Fruit fly (Drosophila melanogaster) whole organism, embryonic: ENCODE data around the gene Hsp22.

Experiments
- Blimp-1 ChIP-seq: fragments of 200-800 bp; sonication (Bioruptor generic); optimal IDR thresholded peaks from 3 replicates; lab custom pipeline; 2018; ENCODE audit warnings: missing biosample characterization, missing genetic modification characterization, mild to moderate bottlenecking, moderate library complexity, missing genetic modification reagents
- CG10431 ChIP-seq: fragments of 200-800 bp; sonication (Bioruptor generic); optimal IDR thresholded peaks from 3 replicates; lab custom pipeline; 2018; ENCODE audit warnings: missing biosample characterization, mild to moderate bottlenecking, missing genetic modification characterization
- CG10462 ChIP-seq: fragments of 200-800 bp; sonication (Bioruptor generic); optimal IDR thresholded peaks from 2 replicates; lab custom pipeline; 2016; ENCODE audit warnings: missing biosample characterization, missing genetic modification characterization
- CG11560 ChIP-seq: fragments of 200-800 bp; sonication (Bioruptor generic); IDR thresholded peaks from 3 replicates; pipeline ENCODE4 v1.3.6; 2022; ENCODE audit warnings: missing biosample characterization, missing genetic modification characterization
- CG12071 ChIP-seq: fragments of 200-800 bp; sonication (Bioruptor generic); optimal IDR thresholded peaks from 3 replicates; lab custom pipeline; 2018; ENCODE audit warnings: missing biosample characterization, mild to moderate bottlenecking, missing genetic modification characterization
- CG12155 ChIP-seq: fragments of 200-800 bp; sonication (Bioruptor generic); optimal IDR thresholded peaks from 3 replicates; lab custom pipeline; 2016; ENCODE audit warnings: missing biosample characterization, missing genetic modification characterization
- CG12769 ChIP-seq: fragments of 200-800 bp; sonication (Bioruptor generic); optimal IDR thresholded peaks from 2 replicates; lab custom pipeline; 2019; ENCODE audit warnings: missing biosample characterization, mild to moderate bottlenecking, missing genetic modification characterization, moderate library complexity
- CG13123 ChIP-seq: fragments of 200-800 bp; sonication (Bioruptor generic); optimal IDR thresholded peaks from 2 replicates; lab custom pipeline; 2016; ENCODE audit warnings: missing biosample characterization, missing genetic modification characterization
- CG13287 ChIP-seq: fragments of 200-800 bp; sonication (Bioruptor generic); IDR thresholded peaks from 2 replicates; pipeline ENCODE4 v1.3.6; 2022; ENCODE audit warnings: missing biosample characterization, missing genetic modification characterization; ENCODE audit not compliant: partially characterized antibody
- CG13894 ChIP-seq: fragments of 200-800 bp; sonication (Bioruptor generic); optimal IDR thresholded peaks from 3 replicates; lab custom pipeline; 2018; ENCODE audit warnings: missing biosample characterization, mild to moderate bottlenecking, missing genetic modification characterization, moderate library complexity
- CG15601 ChIP-seq: fragments of 200-800 bp; sonication (Bioruptor generic); optimal IDR thresholded peaks from 3 replicates; lab custom pipeline; 2019; ENCODE audit warnings: missing biosample characterization, mild to moderate bottlenecking, missing genetic modification characterization, moderate library complexity
- CG15696 ChIP-seq: fragments of 200-800 bp; sonication (Bioruptor generic); optimal IDR thresholded peaks from 2 replicates; lab custom pipeline; 2019; ENCODE audit warnings: missing biosample characterization, mild to moderate bottlenecking, missing genetic modification characterization, moderate library complexity
- CG1603 ChIP-seq: fragments of 200-800 bp; sonication (Bioruptor generic); optimal IDR thresholded peaks from 2 replicates; lab custom pipeline; 2019; ENCODE audit warnings: missing biosample characterization, mild to moderate bottlenecking, missing genetic modification characterization, moderate library complexity
- CG16813 ChIP-seq: fragments of 200-800 bp; sonication (Bioruptor generic); IDR thresholded peaks from 3 replicates; pipeline ENCODE4 v1.3.6; 2022; ENCODE audit warnings: missing biosample characterization, missing genetic modification characterization; ENCODE audit not compliant: partially characterized antibody
- CG42726 ChIP-seq: fragments of 200-800 bp; sonication (Bioruptor generic); IDR thresholded peaks from 2 replicates; pipeline ENCODE4 v1.3.6; 2022; ENCODE audit warnings: missing biosample characterization, missing genetic modification characterization; ENCODE audit not compliant: partially characterized antibody
- CG4404 ChIP-seq: fragments of 200-800 bp; sonication (Bioruptor generic); IDR thresholded peaks from 2 replicates; pipeline ENCODE4 v1.3.6; 2022; ENCODE audit warnings: missing biosample characterization, missing genetic modification characterization
- CG4424 ChIP-seq: fragments of 200-800 bp; sonication (Bioruptor generic); optimal IDR thresholded peaks from 3 replicates; lab custom pipeline; 2016; ENCODE audit warnings: missing biosample characterization, missing genetic modification characterization
- CG6254 ChIP-seq: fragments of 200-800 bp; sonication (Bioruptor generic); optimal IDR thresholded peaks from 3 replicates; lab custom pipeline; 2017; ENCODE audit warnings: mild to moderate bottlenecking, missing biosample characterization, missing genetic modification reagents, missing genetic modification characterization
- CG7556 ChIP-seq: fragments of 200-800 bp; sonication (Bioruptor generic); optimal IDR thresholded peaks from 2 replicates; lab custom pipeline; 2017; ENCODE audit warnings: missing biosample characterization, mild to moderate bottlenecking, missing genetic modification characterization
- CG8388 ChIP-seq: fragments of 200-800 bp; sonication (Bioruptor generic); optimal IDR thresholded peaks from 2 replicates; lab custom pipeline; 2019; ENCODE audit warnings: missing biosample characterization, mild to moderate bottlenecking, missing genetic modification characterization, moderate library complexity
- CG9437 ChIP-seq: fragments of 200-800 bp; sonication (Bioruptor generic); optimal IDR thresholded peaks from 2 replicates; lab custom pipeline; 2018; ENCODE audit warnings: missing biosample characterization, mild to moderate bottlenecking, missing genetic modification characterization
- CG9727 ChIP-seq: fragments of 200-800 bp; sonication (Bioruptor generic); optimal IDR thresholded peaks from 3 replicates; lab custom pipeline; 2017; ENCODE audit warnings: missing biosample characterization, mild to moderate bottlenecking, missing genetic modification characterization
- CG9876 ChIP-seq: fragments of 200-800 bp; sonication (Bioruptor generic); optimal IDR thresholded peaks from 2 replicates; lab custom pipeline; 2016; ENCODE audit warnings: missing biosample characterization, missing genetic modification characterization
- Dp ChIP-seq: fragments of 200-800 bp; sonication (Bioruptor generic); optimal IDR thresholded peaks from 2 replicates; lab custom pipeline; 2018; ENCODE audit warnings: missing biosample characterization, mild to moderate bottlenecking, missing genetic modification characterization, moderate library complexity
- Drgx ChIP-seq: fragments of 200-800 bp; sonication (Bioruptor generic); IDR thresholded peaks from 2 replicates; pipeline ENCODE4 v1.3.6; 2022; ENCODE audit warnings: missing biosample characterization, missing genetic modification characterization
- E2f2 ChIP-seq: fragments of 200-800 bp; sonication (Bioruptor generic); IDR thresholded peaks from 2 replicates; pipeline ENCODE4 v1.3.6; 2022; ENCODE audit warnings: missing biosample characterization, missing genetic modification characterization
- HmgD ChIP-seq: fragments of 200-800 bp; sonication (Bioruptor generic); optimal IDR thresholded peaks from 3 replicates; lab custom pipeline; 2016; ENCODE audit warnings: missing biosample characterization, missing genetic modification characterization
- Hmx ChIP-seq: fragments of 200-800 bp; sonication (Bioruptor generic); optimal IDR thresholded peaks from 2 replicates; lab custom pipeline; 2016; ENCODE audit warnings: missing biosample characterization, missing genetic modification characterization
- Med ChIP-seq: fragments of 200-800 bp; sonication (Bioruptor generic); peaks from one replicate; lab custom pipeline; 2016; ENCODE audit warnings: missing biosample characterization, missing genetic modification characterization, mild to moderate bottlenecking, inconsistent platforms, moderate library complexity
- NFAT ChIP-seq: fragments of 200-800 bp; sonication (Bioruptor generic); IDR thresholded peaks from 2 replicates; pipeline ENCODE4 v1.3.6; 2022; ENCODE audit warnings: missing biosample characterization, missing genetic modification characterization
- Spps ChIP-seq: fragments of 200-800 bp; sonication (Bioruptor generic); optimal IDR thresholded peaks from 2 replicates; lab custom pipeline; 2018; ENCODE audit warnings: missing biosample characterization, mild to moderate bottlenecking, missing genetic modification characterization
- cg ChIP-seq: fragments of 200-800 bp; sonication (Bioruptor generic); optimal IDR thresholded peaks from 3 replicates; lab custom pipeline; 2019; ENCODE audit warnings: missing biosample characterization, mild to moderate bottlenecking, missing genetic modification characterization, moderate library complexity
- danr ChIP-seq: fragments of 200-800 bp; sonication (Bioruptor generic); IDR thresholded peaks from 2 replicates; pipeline ENCODE4 v1.3.6; 2022; ENCODE audit warnings: missing biosample characterization, missing genetic modification characterization
- disco-r ChIP-seq: fragments of 200-800 bp; sonication (Bioruptor generic); optimal IDR thresholded peaks from 2 replicates; lab custom pipeline; 2016; ENCODE audit warnings: missing biosample characterization, missing genetic modification characterization
- insv ChIP-seq, 2 experiments: fragments of 200-800 bp; sonication (Bioruptor generic); optimal IDR thresholded peaks; 3 replicates each; lab custom pipeline; 2016 to 2018; ENCODE audit warnings: missing biosample characterization in 2 of 2, missing genetic modification characterization in 2 of 2
- kah ChIP-seq: fragments of 200-800 bp; sonication (Bioruptor generic); optimal IDR thresholded peaks from 2 replicates; lab custom pipeline; 2018; ENCODE audit warnings: missing biosample characterization, mild to moderate bottlenecking, missing genetic modification characterization
- klu ChIP-seq: fragments of 200-800 bp; sonication (Bioruptor generic); IDR thresholded peaks from 2 replicates; pipeline ENCODE4 v1.3.6; 2022; ENCODE audit warnings: missing biosample characterization, missing genetic modification characterization
- lola ChIP-seq, 3 experiments: fragments of >200 bp in 2 of 3; fragments of 200-800 bp in 1 of 3; sonication (Bioruptor generic) in 1 of 3; optimal IDR thresholded peaks; 2 replicates each; lab custom pipeline; 2017 to 2019; ENCODE audit warnings: missing biosample characterization in 3 of 3, missing genetic modification characterization in 3 of 3, mild to moderate bottlenecking in 1 of 3, moderate library complexity in 1 of 3
- lov ChIP-seq, 2 experiments: fragments of 200-800 bp in 1 of 2; fragments of >200 bp in 1 of 2; sonication (Bioruptor generic) in 1 of 2; IDR thresholded peaks in 1 of 2; optimal IDR thresholded peaks in 1 of 2; 2 replicates in 1 of 2; 3 replicates in 1 of 2; pipeline versions ENCODE4 v1.3.6 to Lab custom; 2017 to 2022; ENCODE audit warnings: missing biosample characterization in 1 of 2, missing genetic modification characterization in 1 of 2
- prd ChIP-seq, 3 experiments: fragments of >200 bp in 2 of 3; fragments of 200-800 bp in 1 of 3; sonication (Bioruptor generic) in 1 of 3; optimal IDR thresholded peaks in 2 of 3; IDR thresholded peaks in 1 of 3; 2 replicates in 2 of 3; 3 replicates in 1 of 3; pipeline versions ENCODE4 v1.3.6 to Lab custom; 2017 to 2022; ENCODE audit warnings: missing biosample characterization in 1 of 3, missing genetic modification characterization in 1 of 3
- pros ChIP-seq: fragments of 200-800 bp; sonication (Bioruptor generic); optimal IDR thresholded peaks from 3 replicates; lab custom pipeline; 2019; ENCODE audit warnings: missing biosample characterization, mild to moderate bottlenecking, missing genetic modification characterization, moderate library complexity
- run ChIP-seq: fragments of 200-800 bp; sonication (Bioruptor generic); optimal IDR thresholded peaks from 3 replicates; lab custom pipeline; 2018; ENCODE audit warnings: missing biosample characterization, mild to moderate bottlenecking, missing genetic modification characterization
- sens-2 ChIP-seq: fragments of 200-800 bp; sonication (Bioruptor generic); IDR thresholded peaks from 2 replicates; pipeline ENCODE4 v1.3.6; 2022; ENCODE audit warnings: missing biosample characterization, missing genetic modification characterization
- sima ChIP-seq: fragments of 200-800 bp; sonication (Bioruptor generic); optimal IDR thresholded peaks from 2 replicates; lab custom pipeline; 2016; ENCODE audit warnings: missing biosample characterization, missing genetic modification characterization
- sob ChIP-seq: fragments of 200-800 bp; sonication (Bioruptor generic); IDR thresholded peaks from 2 replicates; pipeline ENCODE4 v1.3.6; 2022; ENCODE audit warnings: missing biosample characterization, missing genetic modification characterization
- sqz ChIP-seq: fragments of 200-800 bp; sonication (Bioruptor generic); optimal IDR thresholded peaks from 3 replicates; lab custom pipeline; 2018; ENCODE audit warnings: missing biosample characterization, mild to moderate bottlenecking, missing genetic modification characterization
- stwl ChIP-seq: fragments of 200-800 bp; sonication (Bioruptor generic); optimal IDR thresholded peaks from 3 replicates; lab custom pipeline; 2018; ENCODE audit warnings: missing biosample characterization, mild to moderate bottlenecking, missing genetic modification characterization, moderate library complexity
- tna ChIP-seq: fragments of 200-800 bp; sonication (Bioruptor generic); IDR thresholded peaks from 2 replicates; pipeline ENCODE4 v1.3.6; 2022; ENCODE audit warnings: missing biosample characterization, missing genetic modification characterization; ENCODE audit not compliant: partially characterized antibody
- z ChIP-seq: fragments of 200-800 bp; sonication (Bioruptor generic); IDR thresholded peaks from 3 replicates; pipeline ENCODE4 v1.3.6; 2022; ENCODE audit warnings: missing biosample characterization, missing genetic modification characterization

Gene Hsp22

dm6 chr3L:9360217-9360692 is 12.5 kb upstream of the Hsp22 start, which contains the start of gene Pdxk (continued):
- TF ChIP-seq CG4424 (no peak), CG6254 (GFP tag; lab: Kevin White, UChicago) (peak; percentile 15), sens-2 (GFP tag; lab: Robert Waterston, UW) (no peak), CG15601 (tag; lab: Kevin White, UChicago) (no peak), CG10431 (GFP tag; lab: Kevin White, UChicago) (no peak), CG8388 (GFP tag; lab: Kevin White, UChicago) (no peak), lola (GFP tag; optimal IDR thresholded peaks at IDR 0.05; lab: Kevin White, UChicago) (no peak), Spps (tag; lab: Kevin White, UChicago) (no peak), disco-r (no peak), E2f2 (GFP tag; lab: Robert Waterston, UW) (peak; percentile 37; the same call in 1 of the 2 replicates), prd (optimal IDR thresholded peaks at IDR 0.05; lab: Kevin White, UChicago) (no peak), prd (GFP tag; IDR thresholded peaks at IDR 0.05; lab: Robert Waterston, UW) (no peak), CG1603 (peak; percentile 49), Dp (GFP tag; lab: Kevin White, UChicago) (peak; percentile 41), CG42726 (GFP tag; lab: Robert Waterston, UW) (no peak), Drgx (GFP tag; lab: Robert Waterston, UW) (no peak), Med (GFP tag; lab: Kevin White, UChicago) (peak; percentile 81), stwl (tag; lab: Kevin White, UChicago) (peak; percentile 43), sima (GFP tag; lab: Kevin White, UChicago) (no peak), lov (optimal IDR thresholded peaks at IDR 0.05; lab: Kevin White, UChicago) (no peak), lov (GFP tag; IDR thresholded peaks at IDR 0.05; lab: Robert Waterston, UW) (no peak), CG15696 (no peak), CG11560 (tag; lab: Robert Waterston, UW) (no peak), CG4404 (GFP tag; lab: Robert Waterston, UW) (no peak), danr (GFP tag; lab: Robert Waterston, UW) (no peak), pros (peak; percentile 42), sob (GFP tag; lab: Robert Waterston, UW) (peak; percentile 38; the same call in 1 of the 2 replicates), run (no peak), CG12071 (GFP tag; lab: Kevin White, UChicago) (peak; percentile 22), CG13123 (no peak), CG10462 (GFP tag; lab: Kevin White, UChicago) (no peak), CG9437 (GFP tag; lab: Kevin White, UChicago) (peak; percentile 47), CG12769 (peak; percentile 10), CG9727 (GFP tag; lab: Kevin White, UChicago) (no peak), CG7556 (no peak), CG9876 (GFP tag; lab: Kevin White, UChicago) (no peak), sqz (GFP tag; lab: Kevin White, UChicago) (no peak), insv (GFP tag; optimal IDR thresholded peaks at IDR 0.05; lab: Kevin White, UChicago) (no peak), CG13894 (tag; lab: Kevin White, UChicago) (peak; percentile 26), CG13287 (GFP tag; lab: Robert Waterston, UW) (peak; percentile 48), NFAT (GFP tag; lab: Robert Waterston, UW) (no peak; the same call in 1 of the 2 replicates), z (GFP tag; lab: Robert Waterston, UW) (peak; percentile 94), klu (GFP tag; lab: Robert Waterston, UW) (no peak), Hmx (no peak), CG12155 (GFP tag; lab: Kevin White, UChicago) (no peak), CG16813 (GFP tag; lab: Robert Waterston, UW) (0 out of 3 replicates have a peak, but pooled peaks have one; percentile 19), cg (GFP tag; lab: Kevin White, UChicago) (peak; percentile 74), Blimp-1 (GFP tag; lab: Kevin White, UChicago) (no peak), tna (GFP tag; lab: Robert Waterston, UW) (no peak), kah (GFP tag; lab: Kevin White, UChicago) (peak; percentile 63), HmgD (GFP tag; lab: Kevin White, UChicago) (no peak)
